Fruit fly (Drosophila melanogaster) whole organism, embryonic: ENCODE results near the gene Atg5.
A peak's percentile ranks its signal among the peaks of the same experiment; 100 is the strongest.

Source experiments
- Asciz ChIP-seq: fragments of 200-800 bp; sonication (Bioruptor generic); optimal IDR thresholded peaks from 2 replicates; lab custom pipeline; 2017; ENCODE audit warnings: missing biosample characterization, mild to moderate bottlenecking, missing genetic modification characterization, missing genetic modification reagents
- Atf-2 ChIP-seq: fragments of 200-800 bp; sonication (Bioruptor generic); optimal IDR thresholded peaks from 2 replicates; lab custom pipeline; 2016; ENCODE audit warnings: missing biosample characterization, missing genetic modification characterization
- B-H1 ChIP-seq: fragments of 200-800 bp; sonication (Bioruptor generic); IDR thresholded peaks from 3 replicates; pipeline ENCODE4 v1.3.6; 2022; ENCODE audit warnings: missing biosample characterization, missing genetic modification characterization
- Bteb2 ChIP-seq: fragments of 200-800 bp; sonication (Bioruptor generic); optimal IDR thresholded peaks from 2 replicates; lab custom pipeline; 2016; ENCODE audit warnings: missing biosample characterization, missing genetic modification characterization
- CG10267 ChIP-seq: fragments of 200-800 bp; sonication (Bioruptor generic); optimal IDR thresholded peaks from 2 replicates; lab custom pipeline; 2018; ENCODE audit warnings: missing biosample characterization, mild to moderate bottlenecking, missing genetic modification characterization, moderate library complexity
- CG11696 ChIP-seq: fragments of 200-800 bp; sonication (Bioruptor generic); IDR thresholded peaks from 2 replicates; pipeline ENCODE4 v1.3.6; 2022; ENCODE audit warnings: missing biosample characterization, missing genetic modification characterization
- CG12071 ChIP-seq: fragments of 200-800 bp; sonication (Bioruptor generic); optimal IDR thresholded peaks from 3 replicates; lab custom pipeline; 2018; ENCODE audit warnings: missing biosample characterization, mild to moderate bottlenecking, missing genetic modification characterization
- CG1529 ChIP-seq: fragments of 200-800 bp; sonication (Bioruptor generic); optimal IDR thresholded peaks from 3 replicates; lab custom pipeline; 2018; ENCODE audit warnings: missing biosample characterization, missing genetic modification characterization
- CG16815 ChIP-seq: fragments of 200-800 bp; sonication (Bioruptor generic); optimal IDR thresholded peaks from 3 replicates; lab custom pipeline; 2017; ENCODE audit warnings: missing biosample characterization, mild to moderate bottlenecking, missing genetic modification characterization
- CG16863 ChIP-seq: fragments of 200-800 bp; sonication (Bioruptor generic); optimal IDR thresholded peaks from 3 replicates; lab custom pipeline; 2016; ENCODE audit warnings: missing biosample characterization, missing genetic modification characterization
- CG17568 ChIP-seq: fragments of 200-800 bp; sonication (Bioruptor generic); optimal IDR thresholded peaks from 2 replicates; lab custom pipeline; 2018; ENCODE audit warnings: missing biosample characterization, mild to moderate bottlenecking, missing genetic modification characterization, moderate library complexity
- CG3281 ChIP-seq: fragments of 200-800 bp; sonication (Bioruptor generic); optimal IDR thresholded peaks from 3 replicates; lab custom pipeline; 2017; ENCODE audit warnings: missing biosample characterization, mild to moderate bottlenecking, missing genetic modification characterization
- CG4424 ChIP-seq: fragments of 200-800 bp; sonication (Bioruptor generic); optimal IDR thresholded peaks from 3 replicates; lab custom pipeline; 2016; ENCODE audit warnings: missing biosample characterization, missing genetic modification characterization
- CG4617 ChIP-seq: fragments of 200-800 bp; sonication (Bioruptor generic); optimal IDR thresholded peaks from 3 replicates; lab custom pipeline; 2016; ENCODE audit warnings: missing biosample characterization, missing genetic modification characterization, borderline replicate concordance
- CG5245 ChIP-seq: fragments of 200-800 bp; sonication (Bioruptor generic); optimal IDR thresholded peaks from 3 replicates; lab custom pipeline; 2016; ENCODE audit warnings: missing biosample characterization, missing genetic modification characterization
- CG7786 ChIP-seq: fragments of 200-800 bp; sonication (Bioruptor generic); optimal IDR thresholded peaks from 2 replicates; lab custom pipeline; 2016; ENCODE audit warnings: missing biosample characterization, missing genetic modification characterization
- CG7987 ChIP-seq: fragments of 200-800 bp; sonication (Bioruptor generic); optimal IDR thresholded peaks from 2 replicates; lab custom pipeline; 2018; ENCODE audit warnings: missing biosample characterization, mild to moderate bottlenecking, missing genetic modification characterization, moderate library complexity
- CG8765 ChIP-seq: fragments of 200-800 bp; sonication (Bioruptor generic); IDR thresholded peaks from 2 replicates; pipeline ENCODE4 v1.3.6; 2022; ENCODE audit warnings: missing biosample characterization, missing genetic modification characterization
- CG9932 ChIP-seq: fragments of 200-800 bp; sonication (Bioruptor generic); IDR thresholded peaks from 2 replicates; pipeline ENCODE4 v1.3.6; 2022; ENCODE audit warnings: missing biosample characterization, missing genetic modification characterization
- Dll ChIP-seq: fragments of 200-800 bp; sonication (Bioruptor generic); IDR thresholded peaks from 4 replicates; pipeline ENCODE4 v1.3.6; 2022; ENCODE audit warnings: missing biosample characterization, missing genetic modification characterization; ENCODE audit not compliant: partially characterized antibody
- E2f1 ChIP-seq: fragments of 200-800 bp; sonication (Bioruptor generic); IDR thresholded peaks from 2 replicates; pipeline ENCODE4 v1.3.6; 2022; ENCODE audit warnings: missing biosample characterization, missing genetic modification characterization
- Lpt ChIP-seq: fragments of >200 bp; optimal IDR thresholded peaks from 2 replicates; lab custom pipeline; 2018; ENCODE audit warnings: missing biosample characterization, missing genetic modification characterization
- MTF-1 ChIP-seq: fragments of 200-800 bp; sonication (Bioruptor generic); optimal IDR thresholded peaks from 2 replicates; lab custom pipeline; 2018; ENCODE audit warnings: missing biosample characterization, mild to moderate bottlenecking, missing genetic modification characterization, borderline replicate concordance
- Mes4 ChIP-seq: fragments of 200-800 bp; sonication (Bioruptor generic); optimal IDR thresholded peaks from 2 replicates; lab custom pipeline; 2016; ENCODE audit warnings: missing biosample characterization, missing genetic modification characterization
- NFAT ChIP-seq: fragments of 200-800 bp; sonication (Bioruptor generic); IDR thresholded peaks from 2 replicates; pipeline ENCODE4 v1.3.6; 2022; ENCODE audit warnings: missing biosample characterization, missing genetic modification characterization
- NK7.1 ChIP-seq: fragments of 200-800 bp; sonication (Bioruptor generic); optimal IDR thresholded peaks from 3 replicates; lab custom pipeline; 2016; ENCODE audit warnings: missing biosample characterization, missing genetic modification characterization
- Nf-YB ChIP-seq: fragments of 200-800 bp; sonication (Bioruptor generic); optimal IDR thresholded peaks from 3 replicates; lab custom pipeline; 2019; ENCODE audit warnings: missing biosample characterization, mild to moderate bottlenecking, missing genetic modification characterization, moderate library complexity
- Opbp ChIP-seq: fragments of 200-800 bp; sonication (Bioruptor generic); IDR thresholded peaks from 3 replicates; pipeline ENCODE4 v1.3.6; 2022; ENCODE audit warnings: missing biosample characterization, missing genetic modification characterization; ENCODE audit not compliant: partially characterized antibody
- Rfx ChIP-seq: fragments of 200-800 bp; sonication (Bioruptor generic); IDR thresholded peaks from 2 replicates; pipeline ENCODE4 v1.3.6; 2022; ENCODE audit warnings: missing biosample characterization, missing genetic modification characterization
- Six4 ChIP-seq: fragments of 200-800 bp; sonication (Bioruptor generic); optimal IDR thresholded peaks from 2 replicates; lab custom pipeline; 2016; ENCODE audit warnings: missing biosample characterization, missing genetic modification characterization
- bigmax ChIP-seq: fragments of 200-800 bp; sonication (Bioruptor generic); optimal IDR thresholded peaks from 2 replicates; lab custom pipeline; 2018; ENCODE audit warnings: missing biosample characterization, mild to moderate bottlenecking, missing genetic modification characterization
- br ChIP-seq: fragments of >200 bp; optimal IDR thresholded peaks from 2 replicates; lab custom pipeline; 2017
- caup ChIP-seq: fragments of 200-800 bp; sonication (Bioruptor generic); optimal IDR thresholded peaks from 3 replicates; lab custom pipeline; 2017; ENCODE audit warnings: missing biosample characterization, mild to moderate bottlenecking, missing genetic modification characterization, moderate library complexity; ENCODE audit not compliant: severe bottlenecking
- cg ChIP-seq: fragments of 200-800 bp; sonication (Bioruptor generic); optimal IDR thresholded peaks from 3 replicates; lab custom pipeline; 2019; ENCODE audit warnings: missing biosample characterization, mild to moderate bottlenecking, missing genetic modification characterization, moderate library complexity
- crp ChIP-seq, 2 experiments: fragments of 200-800 bp; sonication (Bioruptor generic); optimal IDR thresholded peaks; 2 replicates in 1 of 2; 3 replicates in 1 of 2; lab custom pipeline; 2017; ENCODE audit warnings: missing biosample characterization in 2 of 2, missing genetic modification characterization in 2 of 2, mild to moderate bottlenecking in 1 of 2, moderate library complexity in 1 of 2
- dati ChIP-seq: fragments of 200-800 bp; sonication (Bioruptor generic); IDR thresholded peaks from 2 replicates; pipeline ENCODE4 v1.3.6; 2022; ENCODE audit warnings: missing biosample characterization, missing genetic modification characterization
- fd102C ChIP-seq: fragments of 200-800 bp; sonication (Bioruptor generic); optimal IDR thresholded peaks from 2 replicates; lab custom pipeline; 2018; ENCODE audit warnings: missing biosample characterization, mild to moderate bottlenecking, missing genetic modification characterization, moderate library complexity
- h ChIP-seq: fragments of >200 bp; optimal IDR thresholded peaks from 2 replicates; lab custom pipeline; 2017
- knrl ChIP-seq: fragments of 200-800 bp; sonication (Bioruptor generic); IDR thresholded peaks from 3 replicates; pipeline ENCODE4 v1.3.6; 2022; ENCODE audit warnings: missing biosample characterization, missing genetic modification characterization; ENCODE audit not compliant: partially characterized antibody
- lmd ChIP-seq: fragments of 200-800 bp; sonication (Bioruptor generic); IDR thresholded peaks from 2 replicates; pipeline ENCODE4 v1.3.6; 2022; ENCODE audit warnings: missing biosample characterization, missing genetic modification characterization
- lov ChIP-seq, 2 experiments: fragments of 200-800 bp in 1 of 2; fragments of >200 bp in 1 of 2; sonication (Bioruptor generic) in 1 of 2; IDR thresholded peaks in 1 of 2; optimal IDR thresholded peaks in 1 of 2; 2 replicates in 1 of 2; 3 replicates in 1 of 2; pipeline versions ENCODE4 v1.3.6 to Lab custom; 2017 to 2022; ENCODE audit warnings: missing biosample characterization in 1 of 2, missing genetic modification characterization in 1 of 2
- maf-S ChIP-seq: fragments of 200-800 bp; sonication (Bioruptor generic); optimal IDR thresholded peaks from 2 replicates; lab custom pipeline; 2016; ENCODE audit warnings: missing biosample characterization, missing genetic modification characterization
- pum ChIP-seq: fragments of 200-800 bp; sonication (Bioruptor generic); optimal IDR thresholded peaks from 2 replicates; lab custom pipeline; 2016; ENCODE audit warnings: missing biosample characterization, missing genetic modification characterization
- repo ChIP-seq: fragments of 200-800 bp; sonication (Bioruptor generic); optimal IDR thresholded peaks from 2 replicates; lab custom pipeline; 2016; ENCODE audit warnings: missing biosample characterization, missing genetic modification characterization
- sens-2 ChIP-seq: fragments of 200-800 bp; sonication (Bioruptor generic); IDR thresholded peaks from 2 replicates; pipeline ENCODE4 v1.3.6; 2022; ENCODE audit warnings: missing biosample characterization, missing genetic modification characterization
- tna ChIP-seq: fragments of 200-800 bp; sonication (Bioruptor generic); IDR thresholded peaks from 2 replicates; pipeline ENCODE4 v1.3.6; 2022; ENCODE audit warnings: missing biosample characterization, missing genetic modification characterization; ENCODE audit not compliant: partially characterized antibody
- trh ChIP-seq: fragments of 200-800 bp; sonication (Bioruptor generic); optimal IDR thresholded peaks from 2 replicates; lab custom pipeline; 2016; ENCODE audit warnings: missing biosample characterization, missing genetic modification characterization
- vvl ChIP-seq: fragments of 200-800 bp; sonication (Bioruptor generic); IDR thresholded peaks from 2 replicates; pipeline ENCODE4 v1.3.6; 2022; ENCODE audit warnings: missing biosample characterization, missing genetic modification characterization
- zen ChIP-seq: fragments of 200-800 bp; sonication (Bioruptor generic); optimal IDR thresholded peaks from 3 replicates; lab custom pipeline; 2018; ENCODE audit warnings: missing biosample characterization, mild to moderate bottlenecking, missing genetic modification characterization, moderate library complexity
- zfh1 ChIP-seq: fragments of 200-800 bp; sonication (Bioruptor generic); IDR thresholded peaks from 3 replicates; pipeline ENCODE4 v1.3.6; 2022; ENCODE audit warnings: missing biosample characterization, missing genetic modification characterization

Atg5 gene

DNA sequence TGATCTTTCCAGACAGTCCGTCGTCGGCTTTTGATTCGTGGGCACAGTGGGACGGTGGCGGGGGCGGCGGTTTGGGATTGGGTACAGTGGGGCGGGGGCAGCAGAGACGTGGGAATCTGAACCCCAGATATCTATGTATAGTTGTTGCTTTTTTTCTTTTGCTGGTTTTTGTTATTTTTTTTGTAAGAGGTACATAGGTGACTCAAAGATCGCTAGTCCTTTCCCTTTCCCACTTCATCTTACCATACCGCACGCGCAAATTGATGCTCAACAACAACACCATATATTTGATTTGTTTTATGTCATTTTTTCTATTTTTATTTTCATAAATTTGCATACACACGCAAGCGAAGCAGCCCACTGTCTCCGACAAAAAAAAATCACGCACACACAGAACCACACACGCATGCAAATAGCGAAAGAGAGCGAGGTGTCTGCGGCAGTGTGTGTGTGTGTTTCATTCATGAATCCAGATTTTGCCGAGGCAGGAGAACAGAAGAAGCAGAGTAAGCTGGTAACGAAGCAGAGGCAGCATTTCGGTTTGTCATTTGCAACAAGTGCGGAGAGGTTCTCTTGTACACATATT is 17.7 kb downstream of the Atg5 start (continued):
- TF ChIP-seq maf-S (GFP tag; lab: Kevin White, UChicago) (no peak), lov (optimal IDR thresholded peaks at IDR 0.05; lab: Kevin White, UChicago) (no peak), lov (GFP tag; IDR thresholded peaks at IDR 0.05; lab: Robert Waterston, UW) (peak; percentile 61; the same call in 1 of the 3 replicates), CG17568 (GFP tag; lab: Kevin White, UChicago) (no peak), sens-2 (GFP tag; lab: Robert Waterston, UW) (no peak), zfh1 (0 out of 3 replicates have a peak, but pooled peaks have one; percentile 28), Mes4 (GFP tag; lab: Kevin White, UChicago) (no peak), CG3281 (GFP tag; lab: Kevin White, UChicago) (peak; percentile 34), dati (no peak), CG8765 (no peak), zen (peak; percentile 13), h (no peak), knrl (GFP tag; lab: Robert Waterston, UW) (no peak), CG12071 (no peak), Six4 (GFP tag; lab: Kevin White, UChicago) (no peak), CG10267 (tag; lab: Kevin White, UChicago) (peak; percentile 25), CG11696 (GFP tag; lab: Robert Waterston, UW) (no peak), Asciz (peak; percentile 13), CG16863 (GFP tag; lab: Kevin White, UChicago) (peak; percentile 43), vvl (GFP tag; lab: Robert Waterston, UW) (peak; percentile 79), repo (GFP tag; lab: Kevin White, UChicago) (no peak), NFAT (GFP tag; lab: Robert Waterston, UW) (no peak), CG1529 (GFP tag; lab: Kevin White, UChicago) (peak; percentile 56), pum (GFP tag; lab: Kevin White, UChicago) (peak; percentile 30), CG9932 (GFP tag; lab: Robert Waterston, UW) (no peak), bigmax (GFP tag; lab: Kevin White, UChicago) (no peak), E2f1 (GFP tag; lab: Robert Waterston, UW) (peak; percentile 46), Dll (GFP tag; lab: Robert Waterston, UW) (no peak), crp (GFP tag; optimal IDR thresholded peaks at IDR 0.05; lab: Kevin White, UChicago) (peak in 1 of 2 experiments; percentile 4), cg (peak; percentile 50), CG5245 (GFP tag; lab: Kevin White, UChicago) (peak; percentile 19), Bteb2 (GFP tag; lab: Kevin White, UChicago) (no peak), tna (GFP tag; lab: Robert Waterston, UW) (no peak), NK7.1 (GFP tag; lab: Kevin White, UChicago) (no peak), Opbp (GFP tag; lab: Robert Waterston, UW) (no peak), MTF-1 (GFP tag; lab: Kevin White, UChicago) (peak; percentile 23), br (lab: Kevin White, UChicago) (no peak), B-H1 (GFP tag; lab: Robert Waterston, UW) (no peak), CG4424 (GFP tag; lab: Kevin White, UChicago) (peak; percentile 61), Atf-2 (GFP tag; lab: Kevin White, UChicago) (peak; percentile 35), Lpt (GFP tag; lab: Kevin White, UChicago) (no peak), Rfx (GFP tag; lab: Robert Waterston, UW) (peak; percentile 24; the same call in 1 of the 2 replicates), caup (GFP tag; lab: Kevin White, UChicago) (no peak), fd102C (GFP tag; lab: Kevin White, UChicago) (no peak), lmd (peak; percentile 51), Nf-YB (GFP tag; lab: Kevin White, UChicago) (peak; percentile 84), CG16815 (GFP tag; lab: Kevin White, UChicago) (peak; percentile 72), CG7987 (GFP tag; lab: Kevin White, UChicago) (peak; percentile 23), CG4617 (GFP tag; lab: Kevin White, UChicago) (no peak), trh (GFP tag; lab: Kevin White, UChicago) (no peak), CG7786 (GFP tag; lab: Kevin White, UChicago) (no peak)
